Fruit fly (Drosophila melanogaster) whole organism, embryonic: ENCODE data around the gene CG44158.

ENCODE experiments used
- Adf1 ChIP-seq: fragments of 200-800 bp; sonication (Bioruptor generic); IDR thresholded peaks from 2 replicates; pipeline ENCODE4 v1.3.6; 2022; ENCODE audit warnings: missing biosample characterization, missing genetic modification characterization
- Bgb ChIP-seq: fragments of 200-800 bp; sonication (Bioruptor generic); IDR thresholded peaks from 2 replicates; pipeline ENCODE4 v1.3.6; 2022; ENCODE audit warnings: missing biosample characterization, missing genetic modification characterization; ENCODE audit not compliant: partially characterized antibody
- CG10274 ChIP-seq: fragments of 200-800 bp; sonication (Bioruptor generic); optimal IDR thresholded peaks from 3 replicates; lab custom pipeline; 2017; ENCODE audit warnings: missing biosample characterization, mild to moderate bottlenecking, missing genetic modification characterization
- CG11085 ChIP-seq: fragments of 200-800 bp; sonication (Bioruptor generic); IDR thresholded peaks from 2 replicates; pipeline ENCODE4 v1.3.6; 2022; ENCODE audit warnings: missing biosample characterization, missing genetic modification characterization
- CG1602 ChIP-seq: fragments of 200-800 bp; sonication (Bioruptor generic); optimal IDR thresholded peaks from 3 replicates; lab custom pipeline; 2016; ENCODE audit warnings: missing biosample characterization, missing genetic modification characterization
- CG1832 ChIP-seq: fragments of 200-800 bp; sonication (Bioruptor generic); optimal IDR thresholded peaks from 2 replicates; lab custom pipeline; 2017; ENCODE audit warnings: missing biosample characterization, mild to moderate bottlenecking, missing genetic modification characterization, inconsistent platforms
- CG31224 ChIP-seq: fragments of 200-800 bp; sonication (Bioruptor generic); IDR thresholded peaks from 2 replicates; pipeline ENCODE4 v1.3.6; 2022; ENCODE audit warnings: missing biosample characterization, missing genetic modification characterization
- CG32532 ChIP-seq: fragments of 200-800 bp; sonication (Bioruptor generic); IDR thresholded peaks from 2 replicates; pipeline ENCODE4 v1.3.6; 2022; ENCODE audit warnings: missing biosample characterization, missing genetic modification characterization
- CG34376 ChIP-seq: fragments of 200-800 bp; sonication (Bioruptor generic); optimal IDR thresholded peaks from 2 replicates; lab custom pipeline; 2018; ENCODE audit warnings: missing biosample characterization, mild to moderate bottlenecking, missing genetic modification characterization
- CG34422 ChIP-seq: fragments of 200-800 bp; sonication (Bioruptor generic); IDR thresholded peaks from 3 replicates; pipeline ENCODE4 v1.3.6; 2022; ENCODE audit warnings: missing biosample characterization, missing genetic modification characterization
- CG6175 ChIP-seq: fragments of 200-800 bp; sonication (Bioruptor generic); IDR thresholded peaks from 3 replicates; pipeline ENCODE4 v1.3.6; 2022; ENCODE audit warnings: missing biosample characterization, missing genetic modification characterization
- CG7271 ChIP-seq: fragments of 200-800 bp; sonication (Bioruptor generic); optimal IDR thresholded peaks from 2 replicates; lab custom pipeline; 2018; ENCODE audit warnings: missing biosample characterization, mild to moderate bottlenecking, missing genetic modification characterization, moderate library complexity
- CG8290 ChIP-seq, 3 experiments: fragments of 200-800 bp; sonication (Bioruptor generic); optimal IDR thresholded peaks; 2 replicates each; lab custom pipeline; 2016 to 2019; ENCODE audit warnings: missing biosample characterization in 3 of 3, missing genetic modification characterization in 3 of 3, mild to moderate bottlenecking in 2 of 3, moderate library complexity in 1 of 3
- Deaf1 ChIP-seq: fragments of 200-800 bp; optimal IDR thresholded peaks from 3 replicates; lab custom pipeline; 2019; ENCODE audit warnings: missing biosample characterization, mild to moderate bottlenecking, missing genetic modification characterization, moderate library complexity
- E2f1 ChIP-seq: fragments of 200-800 bp; sonication (Bioruptor generic); IDR thresholded peaks from 2 replicates; pipeline ENCODE4 v1.3.6; 2022; ENCODE audit warnings: missing biosample characterization, missing genetic modification characterization
- Ets97D ChIP-seq: fragments of 200-800 bp; sonication (Bioruptor generic); optimal IDR thresholded peaks from 3 replicates; lab custom pipeline; 2016; ENCODE audit warnings: missing biosample characterization, missing genetic modification characterization
- Fer1 ChIP-seq: fragments of 200-800 bp; sonication (Bioruptor generic); optimal IDR thresholded peaks from 2 replicates; lab custom pipeline; 2017; ENCODE audit warnings: missing biosample characterization, mild to moderate bottlenecking, missing genetic modification characterization
- HHEX ChIP-seq: fragments of 200-800 bp; sonication (Bioruptor generic); optimal IDR thresholded peaks from 3 replicates; lab custom pipeline; 2017; ENCODE audit warnings: missing biosample characterization, mild to moderate bottlenecking, missing genetic modification characterization, missing genetic modification reagents
- Hand ChIP-seq: fragments of 200-800 bp; sonication (Bioruptor generic); optimal IDR thresholded peaks from 2 replicates; lab custom pipeline; 2017; ENCODE audit warnings: mild to moderate bottlenecking, missing biosample characterization, missing genetic modification reagents, missing genetic modification characterization
- HmgD ChIP-seq: fragments of 200-800 bp; sonication (Bioruptor generic); optimal IDR thresholded peaks from 3 replicates; lab custom pipeline; 2016; ENCODE audit warnings: missing biosample characterization, missing genetic modification characterization
- Hmx ChIP-seq: fragments of 200-800 bp; sonication (Bioruptor generic); optimal IDR thresholded peaks from 2 replicates; lab custom pipeline; 2016; ENCODE audit warnings: missing biosample characterization, missing genetic modification characterization
- Hr78 ChIP-seq, 2 experiments: fragments of 200-800 bp in 1 of 2; fragments of >200 bp in 1 of 2; sonication (Bioruptor generic) in 1 of 2; optimal IDR thresholded peaks; 2 replicates each; lab custom pipeline; 2017 to 2019; ENCODE audit warnings: missing biosample characterization in 2 of 2, missing genetic modification characterization in 2 of 2, mild to moderate bottlenecking in 1 of 2, moderate library complexity in 1 of 2
- MBD-R2 ChIP-seq: fragments of 200-800 bp; sonication (Bioruptor generic); IDR thresholded peaks from 2 replicates; pipeline ENCODE4 v1.3.6; 2022; ENCODE audit warnings: missing biosample characterization, missing genetic modification characterization
- NFAT ChIP-seq: fragments of 200-800 bp; sonication (Bioruptor generic); IDR thresholded peaks from 2 replicates; pipeline ENCODE4 v1.3.6; 2022; ENCODE audit warnings: missing biosample characterization, missing genetic modification characterization
- Neu2 ChIP-seq: fragments of 200-800 bp; sonication (Bioruptor generic); optimal IDR thresholded peaks from 3 replicates; lab custom pipeline; 2016; ENCODE audit warnings: missing biosample characterization, missing genetic modification characterization, borderline replicate concordance
- Nf-YB ChIP-seq: fragments of 200-800 bp; sonication (Bioruptor generic); optimal IDR thresholded peaks from 3 replicates; lab custom pipeline; 2019; ENCODE audit warnings: missing biosample characterization, mild to moderate bottlenecking, missing genetic modification characterization, moderate library complexity
- NfI ChIP-seq: fragments of 200-800 bp; sonication (Bioruptor generic); optimal IDR thresholded peaks from 3 replicates; lab custom pipeline; 2018; ENCODE audit warnings: missing biosample characterization, mild to moderate bottlenecking, missing genetic modification characterization, moderate library complexity
- Ptx1 ChIP-seq: fragments of 200-800 bp; sonication (Bioruptor generic); IDR thresholded peaks from 2 replicates; pipeline ENCODE4 v1.3.6; 2022; ENCODE audit warnings: missing biosample characterization, missing genetic modification characterization
- Rfx ChIP-seq: fragments of 200-800 bp; sonication (Bioruptor generic); IDR thresholded peaks from 2 replicates; pipeline ENCODE4 v1.3.6; 2022; ENCODE audit warnings: missing biosample characterization, missing genetic modification characterization
- Scr ChIP-seq: fragments of 200-800 bp; sonication (Bioruptor generic); IDR thresholded peaks from 2 replicates; pipeline ENCODE4 v1.3.6; 2022; ENCODE audit warnings: missing biosample characterization, missing genetic modification characterization; ENCODE audit not compliant: partially characterized antibody
- bcd ChIP-seq: fragments of 200-800 bp; sonication (Bioruptor generic); optimal IDR thresholded peaks from 2 replicates; lab custom pipeline; 2017; ENCODE audit warnings: missing biosample characterization, mild to moderate bottlenecking, missing genetic modification characterization
- corto ChIP-seq: fragments of 200-800 bp; sonication (Bioruptor generic); optimal IDR thresholded peaks from 2 replicates; lab custom pipeline; 2016; ENCODE audit warnings: missing biosample characterization, mild to moderate bottlenecking, missing genetic modification characterization, moderate library complexity
- crol ChIP-seq: fragments of 200-800 bp; sonication (Bioruptor generic); IDR thresholded peaks from 2 replicates; pipeline ENCODE4 v1.3.6; 2022; ENCODE audit warnings: missing biosample characterization, missing genetic modification characterization
- cwo ChIP-seq: fragments of 200-800 bp; sonication (Bioruptor generic); optimal IDR thresholded peaks from 3 replicates; lab custom pipeline; 2017; ENCODE audit warnings: missing biosample characterization, missing genetic modification characterization, mild to moderate bottlenecking, moderate library complexity, missing genetic modification reagents
- dmrt99B ChIP-seq: fragments of 200-800 bp; sonication (Bioruptor generic); optimal IDR thresholded peaks from 2 replicates; lab custom pipeline; 2018; ENCODE audit warnings: missing biosample characterization, mild to moderate bottlenecking, missing genetic modification characterization, moderate library complexity
- fru ChIP-seq: fragments of >200 bp; optimal IDR thresholded peaks from 2 replicates; lab custom pipeline; 2017
- h ChIP-seq: fragments of >200 bp; optimal IDR thresholded peaks from 2 replicates; lab custom pipeline; 2017
- her ChIP-seq: fragments of 200-800 bp; sonication (Bioruptor generic); optimal IDR thresholded peaks from 2 replicates; lab custom pipeline; 2016; ENCODE audit warnings: missing biosample characterization, missing genetic modification characterization
- lab ChIP-seq: fragments of 200-800 bp; sonication (Bioruptor generic); optimal IDR thresholded peaks from 3 replicates; lab custom pipeline; 2017; ENCODE audit warnings: missing biosample characterization, missing genetic modification characterization, mild to moderate bottlenecking, moderate library complexity, missing genetic modification reagents
- lbe ChIP-seq: fragments of 200-800 bp; sonication (Bioruptor generic); optimal IDR thresholded peaks from 2 replicates; lab custom pipeline; 2016; ENCODE audit warnings: missing biosample characterization, mild to moderate bottlenecking, missing genetic modification characterization
- lov ChIP-seq, 2 experiments: fragments of 200-800 bp in 1 of 2; fragments of >200 bp in 1 of 2; sonication (Bioruptor generic) in 1 of 2; IDR thresholded peaks in 1 of 2; optimal IDR thresholded peaks in 1 of 2; 2 replicates in 1 of 2; 3 replicates in 1 of 2; pipeline versions ENCODE4 v1.3.6 to Lab custom; 2017 to 2022; ENCODE audit warnings: missing biosample characterization in 1 of 2, missing genetic modification characterization in 1 of 2
- org-1 ChIP-seq: fragments of 200-800 bp; sonication (Bioruptor generic); optimal IDR thresholded peaks from 2 replicates; lab custom pipeline; 2017; ENCODE audit warnings: missing biosample characterization, missing genetic modification characterization
- rib ChIP-seq: fragments of 200-800 bp; sonication (Bioruptor generic); IDR thresholded peaks from 2 replicates; pipeline ENCODE4 v1.3.6; 2022; ENCODE audit warnings: missing biosample characterization, missing genetic modification characterization
- shn ChIP-seq: fragments of 200-800 bp; sonication (Bioruptor generic); optimal IDR thresholded peaks from 3 replicates; lab custom pipeline; 2016; ENCODE audit warnings: missing biosample characterization, missing genetic modification characterization
- sim ChIP-seq: fragments of 200-800 bp; sonication (Bioruptor generic); IDR thresholded peaks from 2 replicates; pipeline ENCODE4 v1.3.6; 2022; ENCODE audit warnings: missing biosample characterization, missing genetic modification characterization
- so ChIP-seq: fragments of 200-800 bp; sonication (Bioruptor generic); IDR thresholded peaks from 3 replicates; pipeline ENCODE4 v1.3.6; 2022; ENCODE audit warnings: missing biosample characterization, missing genetic modification characterization
- ttk ChIP-seq: fragments of 200-800 bp; sonication (Bioruptor generic); IDR thresholded peaks from 2 replicates; pipeline ENCODE4 v2.1.2; 2022; ENCODE audit warnings: missing biosample characterization, missing genetic modification characterization
- yki ChIP-seq: fragments of >200 bp; optimal IDR thresholded peaks from 3 replicates; lab custom pipeline; 2018

The CG44158 gene

dm6 chr3R:18244171-18245043, 35.8 kb downstream of the CG44158 start (continued):
- TF ChIP-seq CG11085 (0 out of 2 replicates have a peak, but pooled peaks have one; percentile 25), CG32532 (GFP tag; lab: Robert Waterston, UW) (peak; percentile 16; the same call in 1 of the 2 replicates), ttk (peak; percentile 42), E2f1 (GFP tag; lab: Robert Waterston, UW) (peak; percentile 36; the same call in 1 of the 2 replicates), Hr78 (GFP tag; optimal IDR thresholded peaks at IDR 0.05; lab: Kevin White, UChicago) (peak in 1 of 2 experiments; percentile 59), lov (optimal IDR thresholded peaks at IDR 0.05; lab: Kevin White, UChicago) (no peak), lov (GFP tag; IDR thresholded peaks at IDR 0.05; lab: Robert Waterston, UW) (no peak), rib (peak; percentile 89; the same call in 1 of the 2 replicates), CG1602 (no peak), CG34422 (GFP tag; lab: Robert Waterston, UW) (peak; percentile 44; the same call in 1 of the 3 replicates), dmrt99B (tag; lab: Kevin White, UChicago) (peak; percentile 14), crol (peak; percentile 100), CG6175 (peak; percentile 95), Scr (GFP tag; lab: Robert Waterston, UW) (0 out of 2 replicates have a peak, but pooled peaks have one; percentile 6), Neu2 (GFP tag; lab: Kevin White, UChicago) (no peak), Ets97D (GFP tag; lab: Kevin White, UChicago) (no peak), Ptx1 (GFP tag; lab: Robert Waterston, UW) (peak; percentile 29; the same call in 1 of the 2 replicates), CG8290 (GFP tag; optimal IDR thresholded peaks at IDR 0.05; lab: Kevin White, UChicago) (no peak), CG8290 (tag; optimal IDR thresholded peaks at IDR 0.05; lab: Kevin White, UChicago) (peak; percentile 10 to 69), CG31224 (peak; percentile 91), CG1832 (GFP tag; lab: Kevin White, UChicago) (peak; percentile 63), lbe (GFP tag; lab: Kevin White, UChicago) (peak; percentile 16), lab (GFP tag; lab: Kevin White, UChicago) (peak; percentile 8), Fer1 (GFP tag; lab: Kevin White, UChicago) (peak; percentile 9), CG10274 (no peak), Deaf1 (peak; percentile 15), NFAT (peak; percentile 54; the same call in 1 of the 2 replicates), Bgb (GFP tag; lab: Robert Waterston, UW) (peak; percentile 28; the same call in 1 of the 2 replicates), CG7271 (no peak), so (GFP tag; lab: Robert Waterston, UW) (0 out of 3 replicates have a peak, but pooled peaks have one; percentile 21), HmgD (peak; percentile 26), cwo (GFP tag; lab: Kevin White, UChicago) (peak; percentile 9), Adf1 (GFP tag; lab: Robert Waterston, UW) (peak; percentile 71), h (lab: Kevin White, UChicago) (no peak), Nf-YB (GFP tag; lab: Kevin White, UChicago) (peak; percentile 40), Hmx (GFP tag; lab: Kevin White, UChicago) (no peak), bcd (peak; percentile 4), her (GFP tag; lab: Kevin White, UChicago) (peak; percentile 11), CG34376 (GFP tag; lab: Kevin White, UChicago) (peak; percentile 51), MBD-R2 (GFP tag; lab: Robert Waterston, UW) (no peak; the same call in 1 of the 2 replicates), org-1 (peak; percentile 3), HHEX (GFP tag; lab: Kevin White, UChicago) (no peak), Hand (GFP tag; lab: Kevin White, UChicago) (peak; percentile 18), shn (GFP tag; lab: Kevin White, UChicago) (peak; percentile 15), yki (lab: Kevin White, UChicago) (peak; percentile 81), corto (GFP tag; lab: Kevin White, UChicago) (peak; percentile 48), Rfx (GFP tag; lab: Robert Waterston, UW) (peak; percentile 28), fru (lab: Kevin White, UChicago) (no peak), sim (GFP tag; lab: Robert Waterston, UW) (no peak), NfI (GFP tag; lab: Kevin White, UChicago) (peak; percentile 6)
